In genomic region chr2L:7065687-7066086, dm6 we compare ENCODE assay signal across 3 fruit fly cellular contexts.
TF ChIP-seq lines count a peak whose summit lies in the region.

TSS of gene Nuf2 (minus strand) at chr2L:7065837.

- no peak for TF ChIP-seq CTCF in whole organism, embryonic (GFP tag; optimal IDR thresholded peaks at IDR 0.05; lab: Kevin White, UChicago)

TF ChIP-seq in whole organism, embryonic, 481 proteins besides CTCF, POLR2A, EP300 and RAD21 (continues in another document):
- TF ChIP-seq maf-S (GFP tag; optimal IDR thresholded peaks at IDR 0.05; lab: Kevin White, UChicago) (no peak), az2 (GFP tag; optimal IDR thresholded peaks at IDR 0.05; lab: Kevin White, UChicago) (no peak), CG4424 (GFP tag; optimal IDR thresholded peaks at IDR 0.05; lab: Kevin White, UChicago) (no peak), CG4854 (GFP tag; optimal IDR thresholded peaks at IDR 0.05; lab: Kevin White, UChicago) (no peak), CG1529 (GFP tag; optimal IDR thresholded peaks at IDR 0.05; lab: Kevin White, UChicago) (no peak), Six4 (GFP tag; optimal IDR thresholded peaks at IDR 0.05; lab: Kevin White, UChicago) (no peak), ATbp (GFP tag; optimal IDR thresholded peaks at IDR 0.05; lab: Kevin White, UChicago) (no peak), ap (GFP tag; IDR thresholded peaks at IDR 0.05; lab: Robert Waterston, UW) (no peak), slou (GFP tag; optimal IDR thresholded peaks at IDR 0.05; lab: Kevin White, UChicago) (no peak), CG15696 (tag; optimal IDR thresholded peaks at IDR 0.05; lab: Kevin White, UChicago) (no peak), CG17612 (GFP tag; IDR thresholded peaks at IDR 0.05; lab: Robert Waterston, UW) (no peak), hkb (optimal IDR thresholded peaks at IDR 0.05; lab: Kevin White, UChicago) (peak; percentile 20), hkb (GFP tag; IDR thresholded peaks at IDR 0.05; lab: Robert Waterston, UW) (no peak), Rx (GFP tag; IDR thresholded peaks at IDR 0.05; lab: Robert Waterston, UW) (no peak), Doc3 (GFP tag; IDR thresholded peaks at IDR 0.05; lab: Robert Waterston, UW; ENCODE audit: partially characterized antibody) (no peak), Side (GFP tag; optimal IDR thresholded peaks at IDR 0.05; lab: Kevin White, UChicago) (no peak), CG8089 (GFP tag; optimal IDR thresholded peaks at IDR 0.05; lab: Kevin White, UChicago) (no peak), CG16863 (GFP tag; optimal IDR thresholded peaks at IDR 0.05; lab: Kevin White, UChicago) (no peak), CG8281 (tag; optimal IDR thresholded peaks at IDR 0.05; lab: Kevin White, UChicago) (no peak), dmrt11E (tag; optimal IDR thresholded peaks at IDR 0.05; lab: Kevin White, UChicago) (no peak), Elba2 (GFP tag; optimal IDR thresholded peaks at IDR 0.05; lab: Kevin White, UChicago) (no peak), CG10431 (GFP tag; optimal IDR thresholded peaks at IDR 0.05; lab: Kevin White, UChicago) (no peak), CG16779 (GFP tag; IDR thresholded peaks at IDR 0.05; lab: Robert Waterston, UW) (0 out of 2 replicates have a peak, but pooled peaks have one; percentile 26), HLHmδ (GFP tag; optimal IDR thresholded peaks at IDR 0.05; lab: Kevin White, UChicago) (no peak), Hr3 (GFP tag; optimal IDR thresholded peaks at IDR 0.05; lab: Kevin White, UChicago) (no peak), Asciz (GFP tag; optimal IDR thresholded peaks at IDR 0.05; lab: Kevin White, UChicago) (no peak), da (GFP tag; optimal IDR thresholded peaks at IDR 0.05; lab: Kevin White, UChicago) (no peak), NC2α (GFP tag; optimal IDR thresholded peaks at IDR 0.05; lab: Kevin White, UChicago) (no peak), CG9437 (GFP tag; optimal IDR thresholded peaks at IDR 0.05; lab: Kevin White, UChicago) (no peak), gro (GFP tag; optimal IDR thresholded peaks at IDR 0.05; lab: Kevin White, UChicago) (no peak), Bgb (GFP tag; IDR thresholded peaks at IDR 0.05; lab: Robert Waterston, UW; ENCODE audit: partially characterized antibody) (no peak), chinmo (GFP tag; IDR thresholded peaks at IDR 0.05; lab: Robert Waterston, UW; ENCODE audit: partially characterized antibody) (no peak)

TF ChIP-seq in whole organism, prepupa, 60 proteins besides CTCF, POLR2A, EP300 and RAD21:
- TF ChIP-seq dsx (GFP tag; optimal IDR thresholded peaks at IDR 0.05; lab: Kevin White, UChicago; ENCODE audit: poor library complexity, severe bottlenecking) (peak; percentile 12), CG4318 (GFP tag; optimal IDR thresholded peaks at IDR 0.05; lab: Kevin White, UChicago) (no peak), Ets96B (tag; optimal IDR thresholded peaks at IDR 0.05; lab: Kevin White, UChicago) (no peak), Lpt (GFP tag; optimal IDR thresholded peaks at IDR 0.05; lab: Kevin White, UChicago) (no peak), CG1621 (tag; optimal IDR thresholded peaks at IDR 0.05; lab: Kevin White, UChicago) (peak; percentile 98)
TF ChIP-seq in whole organism, prepupa: peak in this region for 2.

TF ChIP-seq in whole organism, wandering third instar larva, 38 proteins besides CTCF, POLR2A, EP300 and RAD21:
- no peak for TF ChIP-seq Mio (GFP tag; optimal IDR thresholded peaks at IDR 0.05; lab: Kevin White, UChicago)
- TF ChIP-seq Myc (optimal IDR thresholded peaks at IDR 0.05; lab: Kevin White, UChicago), result peak; percentile 33
- TF ChIP-seq N (GFP tag; optimal IDR thresholded peaks at IDR 0.05; lab: Kevin White, UChicago), result peak; percentile 83

Comparison
In these comparisons a context has a peak if more than half of its experiments do, and no peak if none do; other contexts are left out.
1. Of the 7 proteins assayed by ChIP-seq in both whole organism, embryonic and whole organism, prepupa: peak only in whole organism, embryonic: CG16779; only in whole organism, prepupa: none; in both: none; in neither: 6.